Fruit fly (Drosophila melanogaster) whole organism, embryonic: Measurements from ENCODE around the gene ClpP.

Experiments
- ATbp ChIP-seq: fragments of 200-800 bp; sonication (Bioruptor generic); optimal IDR thresholded peaks from 2 replicates; lab custom pipeline; 2017; ENCODE audit warnings: missing biosample characterization, mild to moderate bottlenecking, missing genetic modification characterization, missing genetic modification reagents
- Abd-B ChIP-seq: fragments of 200-800 bp; sonication (Bioruptor generic); optimal IDR thresholded peaks from 2 replicates; lab custom pipeline; 2018; ENCODE audit warnings: missing biosample characterization, mild to moderate bottlenecking, missing genetic modification characterization, moderate library complexity
- Atf-2 ChIP-seq: fragments of 200-800 bp; sonication (Bioruptor generic); optimal IDR thresholded peaks from 2 replicates; lab custom pipeline; 2016; ENCODE audit warnings: missing biosample characterization, missing genetic modification characterization
- C15 ChIP-seq: fragments of 200-800 bp; sonication (Bioruptor generic); IDR thresholded peaks from 3 replicates; pipeline ENCODE4 v1.3.6; 2022; ENCODE audit warnings: missing biosample characterization, missing genetic modification characterization
- CG10431 ChIP-seq: fragments of 200-800 bp; sonication (Bioruptor generic); optimal IDR thresholded peaks from 3 replicates; lab custom pipeline; 2018; ENCODE audit warnings: missing biosample characterization, mild to moderate bottlenecking, missing genetic modification characterization
- CG11085 ChIP-seq: fragments of 200-800 bp; sonication (Bioruptor generic); IDR thresholded peaks from 2 replicates; pipeline ENCODE4 v1.3.6; 2022; ENCODE audit warnings: missing biosample characterization, missing genetic modification characterization
- CG12236 ChIP-seq: fragments of 200-800 bp; sonication (Bioruptor generic); optimal IDR thresholded peaks from 2 replicates; lab custom pipeline; 2016; ENCODE audit warnings: missing biosample characterization, missing genetic modification characterization
- CG15514 ChIP-seq: fragments of 200-800 bp; sonication (Bioruptor generic); optimal IDR thresholded peaks from 3 replicates; lab custom pipeline; 2017; ENCODE audit warnings: missing biosample characterization, missing genetic modification characterization, mild to moderate bottlenecking, moderate library complexity, missing genetic modification reagents
- CG17186 ChIP-seq: fragments of 200-800 bp; sonication (Bioruptor generic); optimal IDR thresholded peaks from 3 replicates; lab custom pipeline; 2017; ENCODE audit warnings: missing biosample characterization, missing genetic modification reagents, missing genetic modification characterization
- CG17385 ChIP-seq: fragments of 200-800 bp; sonication (Bioruptor generic); optimal IDR thresholded peaks from 3 replicates; lab custom pipeline; 2018; ENCODE audit warnings: missing biosample characterization, mild to moderate bottlenecking, missing genetic modification characterization
- CG30020 ChIP-seq: fragments of 200-800 bp; optimal IDR thresholded peaks from 2 replicates; lab custom pipeline; 2019; ENCODE audit warnings: missing biosample characterization, mild to moderate bottlenecking, missing genetic modification characterization, moderate library complexity
- CG3995 ChIP-seq: fragments of 200-800 bp; sonication (Bioruptor generic); optimal IDR thresholded peaks from 3 replicates; lab custom pipeline; 2016; ENCODE audit warnings: missing biosample characterization, missing genetic modification characterization
- CG6689 ChIP-seq: fragments of 200-800 bp; sonication (Bioruptor generic); IDR thresholded peaks from 2 replicates; pipeline ENCODE4 v1.3.6; 2022; ENCODE audit warnings: missing biosample characterization, missing genetic modification characterization
- CG7963 ChIP-seq: fragments of 200-800 bp; sonication (Bioruptor generic); IDR thresholded peaks from 3 replicates; pipeline ENCODE4 v1.3.6; 2022; ENCODE audit warnings: missing biosample characterization, missing genetic modification characterization; ENCODE audit not compliant: partially characterized antibody
- CG8281 ChIP-seq: fragments of 200-800 bp; sonication (Bioruptor generic); optimal IDR thresholded peaks from 2 replicates; lab custom pipeline; 2018; ENCODE audit warnings: missing biosample characterization, mild to moderate bottlenecking, missing genetic modification characterization, moderate library complexity
- CG8290 ChIP-seq, 3 experiments: fragments of 200-800 bp; sonication (Bioruptor generic); optimal IDR thresholded peaks; 2 replicates each; lab custom pipeline; 2016 to 2019; ENCODE audit warnings: missing biosample characterization in 3 of 3, missing genetic modification characterization in 3 of 3, mild to moderate bottlenecking in 2 of 3, moderate library complexity in 1 of 3
- CG9609 ChIP-seq: fragments of 200-800 bp; sonication (Bioruptor generic); optimal IDR thresholded peaks from 3 replicates; lab custom pipeline; 2016; ENCODE audit warnings: missing biosample characterization, missing genetic modification characterization
- Chrac-16 ChIP-seq: fragments of 200-800 bp; sonication (Bioruptor generic); optimal IDR thresholded peaks from 3 replicates; lab custom pipeline; 2016; ENCODE audit warnings: missing biosample characterization, missing genetic modification characterization
- Elba2 ChIP-seq: fragments of 200-800 bp; sonication (Bioruptor generic); optimal IDR thresholded peaks from 3 replicates; lab custom pipeline; 2016; ENCODE audit warnings: missing biosample characterization, missing genetic modification characterization
- HHEX ChIP-seq: fragments of 200-800 bp; sonication (Bioruptor generic); optimal IDR thresholded peaks from 3 replicates; lab custom pipeline; 2017; ENCODE audit warnings: missing biosample characterization, mild to moderate bottlenecking, missing genetic modification characterization, missing genetic modification reagents
- HLH54F ChIP-seq: fragments of 200-800 bp; sonication (Bioruptor generic); optimal IDR thresholded peaks from 3 replicates; lab custom pipeline; 2016; ENCODE audit warnings: missing biosample characterization, missing genetic modification characterization
- Hmr ChIP-seq: fragments of 200-800 bp; sonication (Bioruptor generic); optimal IDR thresholded peaks from 3 replicates; lab custom pipeline; 2017; ENCODE audit warnings: mild to moderate bottlenecking, missing biosample characterization, missing genetic modification reagents, missing genetic modification characterization
- Kr ChIP-seq: fragments of 200-800 bp; sonication (Bioruptor generic); optimal IDR thresholded peaks from 2 replicates; lab custom pipeline; 2017; ENCODE audit warnings: missing biosample characterization, mild to moderate bottlenecking, missing genetic modification characterization
- NK7.1 ChIP-seq: fragments of 200-800 bp; sonication (Bioruptor generic); optimal IDR thresholded peaks from 3 replicates; lab custom pipeline; 2016; ENCODE audit warnings: missing biosample characterization, missing genetic modification characterization
- Pdp1 ChIP-seq, 2 experiments: fragments of 200-800 bp; sonication (Bioruptor generic); optimal IDR thresholded peaks; 3 replicates each; lab custom pipeline; 2016; ENCODE audit warnings: missing biosample characterization in 2 of 2, missing genetic modification characterization in 2 of 2, mild to moderate bottlenecking in 1 of 2, moderate library complexity in 1 of 2
- Scr ChIP-seq: fragments of 200-800 bp; sonication (Bioruptor generic); IDR thresholded peaks from 2 replicates; pipeline ENCODE4 v1.3.6; 2022; ENCODE audit warnings: missing biosample characterization, missing genetic modification characterization; ENCODE audit not compliant: partially characterized antibody
- Six4 ChIP-seq: fragments of 200-800 bp; sonication (Bioruptor generic); optimal IDR thresholded peaks from 2 replicates; lab custom pipeline; 2016; ENCODE audit warnings: missing biosample characterization, missing genetic modification characterization
- amos ChIP-seq: fragments of 200-800 bp; sonication (Bioruptor generic); IDR thresholded peaks from 2 replicates; pipeline ENCODE4 v1.3.6; 2022; ENCODE audit warnings: missing biosample characterization, missing genetic modification characterization; ENCODE audit not compliant: partially characterized antibody
- aop ChIP-seq: fragments of 200-800 bp; sonication (Bioruptor generic); IDR thresholded peaks from 2 replicates; pipeline ENCODE4 v1.3.6; 2022; ENCODE audit warnings: missing biosample characterization, missing genetic modification characterization
- ap ChIP-seq: fragments of 200-800 bp; sonication (Bioruptor generic); IDR thresholded peaks from 2 replicates; pipeline ENCODE4 v1.3.6; 2022; ENCODE audit warnings: missing biosample characterization, missing genetic modification characterization
- cad ChIP-seq: fragments of >200 bp; optimal IDR thresholded peaks from 2 replicates; lab custom pipeline; 2017; ENCODE audit warnings: missing biosample characterization, missing genetic modification characterization
- cato ChIP-seq: fragments of 200-800 bp; sonication (Bioruptor generic); optimal IDR thresholded peaks from 2 replicates; lab custom pipeline; 2016; ENCODE audit warnings: missing biosample characterization, missing genetic modification characterization, borderline replicate concordance
- caup ChIP-seq: fragments of 200-800 bp; sonication (Bioruptor generic); optimal IDR thresholded peaks from 3 replicates; lab custom pipeline; 2017; ENCODE audit warnings: missing biosample characterization, mild to moderate bottlenecking, missing genetic modification characterization, moderate library complexity; ENCODE audit not compliant: severe bottlenecking
- ci ChIP-seq: fragments of 200-800 bp; sonication (Bioruptor generic); IDR thresholded peaks from 3 replicates; pipeline ENCODE4 v1.3.6; 2022; ENCODE audit warnings: missing biosample characterization, missing genetic modification characterization
- croc ChIP-seq: fragments of 200-800 bp; sonication (Bioruptor generic); conservative IDR thresholded peaks from 3 replicates; pipeline ENCODE4 v1.3.6; 2022; ENCODE audit warnings: missing biosample characterization, missing genetic modification characterization
- crp ChIP-seq, 2 experiments: fragments of 200-800 bp; sonication (Bioruptor generic); optimal IDR thresholded peaks; 2 replicates in 1 of 2; 3 replicates in 1 of 2; lab custom pipeline; 2017; ENCODE audit warnings: missing biosample characterization in 2 of 2, missing genetic modification characterization in 2 of 2, mild to moderate bottlenecking in 1 of 2, moderate library complexity in 1 of 2
- disco-r ChIP-seq: fragments of 200-800 bp; sonication (Bioruptor generic); optimal IDR thresholded peaks from 2 replicates; lab custom pipeline; 2016; ENCODE audit warnings: missing biosample characterization, missing genetic modification characterization
- exex ChIP-seq: fragments of 200-800 bp; sonication (Bioruptor generic); optimal IDR thresholded peaks from 4 replicates; lab custom pipeline; 2018; ENCODE audit warnings: missing biosample characterization, mild to moderate bottlenecking, missing genetic modification characterization, moderate library complexity
- h ChIP-seq: fragments of >200 bp; optimal IDR thresholded peaks from 2 replicates; lab custom pipeline; 2017
- hb ChIP-seq: fragments of 200-800 bp; sonication (Bioruptor generic); IDR thresholded peaks from 3 replicates; pipeline ENCODE4 v1.3.6; 2022; ENCODE audit warnings: missing biosample characterization, missing genetic modification characterization; ENCODE audit not compliant: partially characterized antibody
- inv ChIP-seq: fragments of 200-800 bp; sonication (Bioruptor generic); IDR thresholded peaks from 2 replicates; pipeline ENCODE4 v1.3.6; 2022; ENCODE audit warnings: missing biosample characterization, missing genetic modification characterization; ENCODE audit not compliant: partially characterized antibody
- lilli ChIP-seq: fragments of 200-800 bp; sonication (Bioruptor generic); optimal IDR thresholded peaks from 3 replicates; lab custom pipeline; 2016; ENCODE audit warnings: missing biosample characterization, missing genetic modification characterization
- mirr ChIP-seq: fragments of 200-800 bp; sonication (Bioruptor generic); optimal IDR thresholded peaks from 3 replicates; lab custom pipeline; 2018; ENCODE audit warnings: missing biosample characterization, mild to moderate bottlenecking, missing genetic modification characterization
- onecut ChIP-seq: fragments of 200-800 bp; sonication (Bioruptor generic); IDR thresholded peaks from 2 replicates; pipeline ENCODE4 v1.3.6; 2022; ENCODE audit warnings: missing biosample characterization, missing genetic modification characterization
- pzg ChIP-seq: fragments of 200-800 bp; sonication (Bioruptor generic); optimal IDR thresholded peaks from 3 replicates; lab custom pipeline; 2018; ENCODE audit warnings: missing biosample characterization, mild to moderate bottlenecking, missing genetic modification characterization, moderate library complexity
- sens-2 ChIP-seq: fragments of 200-800 bp; sonication (Bioruptor generic); IDR thresholded peaks from 2 replicates; pipeline ENCODE4 v1.3.6; 2022; ENCODE audit warnings: missing biosample characterization, missing genetic modification characterization
- seq ChIP-seq: fragments of 200-800 bp; sonication (Bioruptor generic); IDR thresholded peaks from 2 replicates; pipeline ENCODE4 v1.3.6; 2022; ENCODE audit warnings: missing biosample characterization, missing genetic modification characterization
- slp2 ChIP-seq: fragments of 200-800 bp; sonication (Bioruptor generic); optimal IDR thresholded peaks from 2 replicates; lab custom pipeline; 2016; ENCODE audit warnings: missing biosample characterization, missing genetic modification characterization
- tap ChIP-seq: fragments of 200-800 bp; optimal IDR thresholded peaks from 3 replicates; lab custom pipeline; 2019; ENCODE audit warnings: missing biosample characterization, mild to moderate bottlenecking, missing genetic modification characterization, moderate library complexity
- tgo ChIP-seq: fragments of 200-800 bp; sonication (Bioruptor generic); IDR thresholded peaks from 3 replicates; pipeline ENCODE4 v1.3.6; 2022; ENCODE audit warnings: missing biosample characterization, missing genetic modification characterization
- z ChIP-seq: fragments of 200-800 bp; sonication (Bioruptor generic); IDR thresholded peaks from 3 replicates; pipeline ENCODE4 v1.3.6; 2022; ENCODE audit warnings: missing biosample characterization, missing genetic modification characterization

The ClpP gene

dm6 chr2L:10311822-10312221 is 44.8 kb upstream of the ClpP start (continued):
- TF ChIP-seq exex = peak; percentile 23
- no peak for TF ChIP-seq inv (GFP tag; lab: Robert Waterston, UW)
- no peak for TF ChIP-seq sens-2 (GFP tag; lab: Robert Waterston, UW)
- no peak for TF ChIP-seq HHEX (GFP tag; lab: Kevin White, UChicago)
- no peak for TF ChIP-seq Kr (GFP tag; lab: Kevin White, UChicago)
- TF ChIP-seq Atf-2 (GFP tag; lab: Kevin White, UChicago) = no peak
- no peak for TF ChIP-seq CG17385 (GFP tag; lab: Kevin White, UChicago)
- TF ChIP-seq caup (GFP tag; lab: Kevin White, UChicago) = no peak
- TF ChIP-seq onecut (GFP tag; lab: Robert Waterston, UW) = no peak
- TF ChIP-seq ci (GFP tag; lab: Robert Waterston, UW) = no peak
- TF ChIP-seq CG30020 = peak; percentile 97
- no peak for TF ChIP-seq ATbp
- no peak for TF ChIP-seq C15 (GFP tag; lab: Robert Waterston, UW)
- TF ChIP-seq seq (GFP tag; lab: Robert Waterston, UW) = no peak
- no peak for TF ChIP-seq Abd-B (GFP tag; lab: Kevin White, UChicago)
- TF ChIP-seq CG10431 (GFP tag; lab: Kevin White, UChicago) = no peak
- no peak for TF ChIP-seq CG17186 (GFP tag; lab: Kevin White, UChicago)
- TF ChIP-seq CG8290 (GFP tag; optimal IDR thresholded peaks at IDR 0.05; lab: Kevin White, UChicago) = no peak
- TF ChIP-seq CG8290 (tag; optimal IDR thresholded peaks at IDR 0.05; lab: Kevin White, UChicago) = peak in 1 of 2 experiments; percentile 4
- no peak for TF ChIP-seq h (lab: Kevin White, UChicago)
- TF ChIP-seq ap = no peak
- TF ChIP-seq Pdp1 (GFP tag; optimal IDR thresholded peaks at IDR 0.05; lab: Kevin White, UChicago) = peak in 1 of 2 experiments; percentile 23
- peak; percentile 27; the same call in 1 of the 2 replicates for TF ChIP-seq amos (GFP tag; lab: Robert Waterston, UW)
- TF ChIP-seq slp2 (GFP tag; lab: Kevin White, UChicago) = no peak
- TF ChIP-seq pzg (GFP tag; lab: Kevin White, UChicago) = peak; percentile 69
- no peak for TF ChIP-seq CG12236 (GFP tag; lab: Kevin White, UChicago)
- no peak for TF ChIP-seq z (GFP tag; lab: Robert Waterston, UW)
- no peak for TF ChIP-seq lilli (GFP tag; lab: Kevin White, UChicago)
- TF ChIP-seq tap (tag; lab: Kevin White, UChicago) = no peak
- no peak for TF ChIP-seq CG8281 (tag; lab: Kevin White, UChicago)
- no peak for TF ChIP-seq disco-r (GFP tag; lab: Kevin White, UChicago)
- TF ChIP-seq crp (GFP tag; optimal IDR thresholded peaks at IDR 0.05; lab: Kevin White, UChicago) = peak in 1 of 2 experiments; percentile 60
- TF ChIP-seq hb (GFP tag; lab: Robert Waterston, UW) = no peak
- peak; percentile 37 for TF ChIP-seq CG15514 (GFP tag; lab: Kevin White, UChicago)
- no peak for TF ChIP-seq mirr (GFP tag; lab: Kevin White, UChicago)
- TF ChIP-seq aop = no peak
- no peak for TF ChIP-seq Six4 (GFP tag; lab: Kevin White, UChicago)
- TF ChIP-seq cad (GFP tag; lab: Kevin White, UChicago) = no peak
- no peak for TF ChIP-seq HLH54F (GFP tag; lab: Kevin White, UChicago)
- no peak for TF ChIP-seq CG6689 (GFP tag; lab: Robert Waterston, UW)
- no peak for TF ChIP-seq Hmr (GFP tag; lab: Kevin White, UChicago)
- TF ChIP-seq Elba2 (GFP tag; lab: Kevin White, UChicago) = peak; percentile 27
- TF ChIP-seq croc = no peak
- TF ChIP-seq tgo = no peak
- TF ChIP-seq CG3995 = peak; percentile 10
- TF ChIP-seq NK7.1 (GFP tag; lab: Kevin White, UChicago) = no peak
- no peak for TF ChIP-seq cato
- no peak for TF ChIP-seq CG9609 (GFP tag; lab: Kevin White, UChicago)
- TF ChIP-seq CG11085 (GFP tag; lab: Robert Waterston, UW) = no peak
- no peak for TF ChIP-seq CG7963
- TF ChIP-seq Chrac-16 (GFP tag; lab: Kevin White, UChicago) = no peak
- peak; percentile 33; the same call in 1 of the 2 replicates for TF ChIP-seq Scr
